Worm (Caenorhabditis elegans) whole organism, mixed stage, embryonic: ENCODE measurements around the gene F49E8.6.

Source experiments
- ces-1 ChIP-seq: fragments of 150-350 bp; optimal IDR thresholded peaks from 2 replicates; lab custom pipeline; 2014; ENCODE audit warnings: missing biosample characterization, missing genetic modification reagents, missing genetic modification characterization
- elt-1 ChIP-seq: sonication (generic microtip); optimal IDR thresholded peaks from 2 replicates; lab custom pipeline; 2017; ENCODE audit warnings: missing genetic modification characterization, mild to moderate bottlenecking, missing compliant biosample characterization, antibody characterized with exemption, moderate library complexity, borderline replicate concordance; ENCODE audit not compliant: insufficient read depth
- lin-13 ChIP-seq: fragments of 150-350 bp; optimal IDR thresholded peaks from 2 replicates; lab custom pipeline; 2014; ENCODE audit warnings: missing biosample characterization, missing genetic modification characterization
- nhr-237 ChIP-seq: fragments of 150-350 bp; optimal IDR thresholded peaks from 2 replicates; lab custom pipeline; 2014; ENCODE audit warnings: missing biosample characterization, missing genetic modification characterization

ce11 chrIV:7588631-7589030 is 34.2 kb upstream of the F49E8.6 start, which contains the start of gene cla-1:
- TF ChIP-seq lin-13 (tag; lab: Kevin White, UChicago) (no peak), elt-1 (tag; lab: Kevin White, UChicago) (no peak), ces-1 (GFP tag; lab: Kevin White, UChicago) (peak; percentile 61), nhr-237 (tag; lab: Kevin White, UChicago) (no peak)
